ENCODE assay signal across 2 worm cellular contexts in the genomic region with DNA sequence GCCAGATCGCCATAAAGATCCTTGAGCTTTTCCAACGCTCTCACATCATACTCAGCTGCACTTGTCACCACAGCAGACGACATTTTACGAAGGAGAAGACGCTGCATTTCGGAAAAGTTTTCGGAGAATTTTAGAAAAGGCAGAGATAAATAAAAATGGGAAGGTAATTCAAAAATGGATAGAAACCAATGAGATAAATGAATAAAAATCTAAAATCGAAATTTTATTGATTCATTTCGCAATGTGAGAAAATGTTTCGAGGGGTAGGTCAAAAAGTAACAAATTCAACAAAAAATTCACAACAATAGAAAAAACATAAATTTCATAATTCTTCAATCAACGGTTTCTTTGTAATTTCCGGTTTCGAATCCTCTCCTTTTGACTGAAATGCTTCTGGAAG.
TF ChIP-seq lines count a peak whose summit lies in the region.

A gene (minus strand): TSS at position 101 of the 400 bp plus-strand sequence.

TF ChIP-seq in whole organism, L1 larva, 84 proteins besides CTCF, POLR2A, EP300 and RAD21:
- no peak for TF ChIP-seq ama-1 (optimal IDR thresholded peaks at IDR 0.05; lab: Kevin White, UChicago)
- peak; percentile 10 for TF ChIP-seq nhr-85 (tag; lab: Kevin White, UChicago)
- no peak for TF ChIP-seq nhr-71 (tag; optimal IDR thresholded peaks at IDR 0.05; lab: Kevin White, UChicago)
- TF ChIP-seq efl-1 (optimal IDR thresholded peaks at IDR 0.05; lab: Kevin White, UChicago) = no peak
- TF ChIP-seq efl-1 (GFP tag; optimal IDR thresholded peaks at IDR 0.05 in 1 of 2; lab: Kevin White, UChicago) = no peak
- TF ChIP-seq hpl-2 (GFP tag; optimal IDR thresholded peaks at IDR 0.05; lab: Kevin White, UChicago) = no peak
- no peak for TF ChIP-seq egl-13 (tag; optimal IDR thresholded peaks at IDR 0.05; lab: Kevin White, UChicago)

TF ChIP-seq in whole organism, young adult, 124 proteins besides CTCF, POLR2A, EP300 and RAD21:
- TF ChIP-seq ekl-4 (GFP tag; IDR thresholded peaks at IDR 0.05; lab: Robert Waterston, UW) (0 out of 2 replicates have a peak, but pooled peaks have one; percentile 20), unc-62 (GFP tag; optimal IDR thresholded peaks at IDR 0.05; lab: Kevin White, UChicago) (no peak), B0019.2 (GFP tag; conservative IDR thresholded peaks at IDR 0.05; lab: Robert Waterston, UW) (no peak), lag-1 (GFP tag; IDR thresholded peaks at IDR 0.05; lab: Robert Waterston, UW) (no peak), let-607 (tag; optimal IDR thresholded peaks at IDR 0.05; lab: Kevin White, UChicago) (no peak), F39B2.1 (GFP tag; IDR thresholded peaks at IDR 0.05; lab: Robert Waterston, UW) (no peak), hrde-1 (tag; optimal IDR thresholded peaks at IDR 0.05; lab: Kevin White, UChicago; ENCODE audit: borderline replicate concordance) (peak; percentile 23), ceh-91 (GFP tag; IDR thresholded peaks at IDR 0.05; lab: Robert Waterston, UW) (no peak), madf-3 (GFP tag; IDR thresholded peaks at IDR 0.05; lab: Robert Waterston, UW) (no peak), ceh-40 (GFP tag; IDR thresholded peaks at IDR 0.05; lab: Robert Waterston, UW) (no peak), sdz-38 (tag; optimal IDR thresholded peaks at IDR 0.05; lab: Kevin White, UChicago) (no peak), snpc-1.3 (tag; optimal IDR thresholded peaks at IDR 0.05; lab: Kevin White, UChicago; ENCODE audit: insufficient read depth) (no peak)
